Worm (Caenorhabditis elegans) whole organism, L4 larva: ENCODE data around the gene C51E3.6.

Source experiments
- Y5F2A.4 ChIP-seq: fragments of 200-800 bp; sonication (Bioruptor generic); optimal IDR thresholded peaks from 2 replicates; lab custom pipeline; 2018; ENCODE audit warnings: mild to moderate bottlenecking, missing genetic modification characterization, missing compliant biosample characterization
- ama-1 ChIP-seq: fragments of 150-350 bp; optimal IDR thresholded peaks from 2 replicates; lab custom pipeline; 2014; ENCODE audit warnings: inconsistent platforms, mixed read lengths
- madf-5 ChIP-seq, 2 experiments: fragments of 200-800 bp; sonication (Bioruptor generic); IDR thresholded peaks; 2 replicates each; pipeline ENCODE4 v1.3.6; 2022; ENCODE audit warnings: missing compliant biosample characterization in 2 of 2, missing genetic modification characterization in 2 of 2
- mdl-1 ChIP-seq, 2 experiments: fragments of 150-350 bp in 1 of 2; sonication (generic microtip) in 1 of 2; optimal IDR thresholded peaks; 2 replicates each; lab custom pipeline; 2014 to 2017; ENCODE audit warnings: missing biosample characterization in 2 of 2, missing genetic modification characterization in 2 of 2
- nhr-237 ChIP-seq: sonication (generic microtip); optimal IDR thresholded peaks from 2 replicates; lab custom pipeline; 2017; ENCODE audit warnings: missing biosample characterization, missing genetic modification characterization
- pqm-1 ChIP-seq: sonication (generic microtip); optimal IDR thresholded peaks from 2 replicates; lab custom pipeline; 2017; ENCODE audit warnings: missing biosample characterization, missing genetic modification characterization
- unc-62 ChIP-seq, 3 experiments: fragments of 150-350 bp in 1 of 3; sonication (generic microtip); optimal IDR thresholded peaks in 2 of 3; peaks in 1 of 3; 1 replicate in 1 of 3; 2 replicates in 2 of 3; lab custom pipeline; 2014 to 2017; ENCODE audit warnings: missing biosample characterization in 3 of 3, missing genetic modification characterization in 3 of 3, missing genetic modification reagents in 3 of 3, missing genotype in 1 of 3
- zip-2 ChIP-seq: fragments of 150-350 bp; optimal IDR thresholded peaks from 2 replicates; lab custom pipeline; 2014; ENCODE audit warnings: missing biosample characterization, missing genetic modification characterization

ce11 chrV:10190081-10190556 lies 23.9 kb upstream of the C51E3.6 start, which contains the start of gene ZK856.5:
- TF ChIP-seq nhr-237: no peak
- TF ChIP-seq ama-1 (lab: Kevin White, UChicago): no peak
- TF ChIP-seq pqm-1 (tag; lab: Kevin White, UChicago): peak; percentile 76
- no peak for TF ChIP-seq Y5F2A.4 (GFP tag; lab: Kevin White, UChicago)
- no peak for TF ChIP-seq unc-62 (GFP tag; optimal IDR thresholded peaks at IDR 0.05 in 1 of 2; lab: Kevin White, UChicago)
- no peak for TF ChIP-seq unc-62 (tag; optimal IDR thresholded peaks at IDR 0.05; lab: Kevin White, UChicago)
- TF ChIP-seq zip-2 (tag; lab: Kevin White, UChicago): no peak
- no peak for TF ChIP-seq madf-5 (GFP tag; IDR thresholded peaks at IDR 0.05; lab: Robert Waterston, UW)
- peak in 1 of 2 experiments; percentile 37 for TF ChIP-seq mdl-1 (tag; optimal IDR thresholded peaks at IDR 0.05; lab: Kevin White, UChicago)
